Worm (Caenorhabditis elegans) whole organism, mixed stage, embryonic: Measurements from ENCODE around the gene T18D3.1.

Experiments used
- M03D4.4 ChIP-seq: sonication (generic microtip); optimal IDR thresholded peaks from 2 replicates; lab custom pipeline; 2017; ENCODE audit warnings: mild to moderate bottlenecking, missing genetic modification characterization, missing compliant biosample characterization
- bed-3 ChIP-seq: fragments of 200-800 bp; sonication (Bioruptor generic); optimal IDR thresholded peaks from 3 replicates; lab custom pipeline; 2018; ENCODE audit warnings: mild to moderate bottlenecking, missing genetic modification characterization, moderate library complexity, missing compliant biosample characterization
- ces-1 ChIP-seq: fragments of 150-350 bp; optimal IDR thresholded peaks from 2 replicates; lab custom pipeline; 2014; ENCODE audit warnings: missing biosample characterization, missing genetic modification reagents, missing genetic modification characterization
- flh-1 ChIP-seq: fragments of 200-800 bp; sonication (Bioruptor generic); optimal IDR thresholded peaks from 2 replicates; lab custom pipeline; 2018; ENCODE audit warnings: mild to moderate bottlenecking, missing genetic modification characterization, moderate library complexity, missing compliant biosample characterization
- ham-2 ChIP-seq: fragments of 200-800 bp; sonication (Bioruptor generic); optimal IDR thresholded peaks from 2 replicates; lab custom pipeline; 2018; ENCODE audit warnings: mild to moderate bottlenecking, missing genetic modification characterization, missing compliant biosample characterization
- lin-13 ChIP-seq: fragments of 150-350 bp; optimal IDR thresholded peaks from 2 replicates; lab custom pipeline; 2014; ENCODE audit warnings: missing biosample characterization, missing genetic modification characterization
- lin-32 ChIP-seq: fragments of 200-800 bp; sonication (Bioruptor generic); optimal IDR thresholded peaks from 2 replicates; lab custom pipeline; 2018; ENCODE audit warnings: mild to moderate bottlenecking, missing genetic modification characterization, missing compliant biosample characterization
- nhr-28 ChIP-seq: fragments of 150-350 bp; optimal IDR thresholded peaks from 2 replicates; lab custom pipeline; 2014; ENCODE audit warnings: missing biosample characterization, missing genetic modification characterization
- nhr-76 ChIP-seq: sonication (generic microtip); optimal IDR thresholded peaks from 2 replicates; lab custom pipeline; 2017; ENCODE audit warnings: missing biosample characterization, missing genetic modification characterization
- pha-4 ChIP-seq: fragments of 150-350 bp; optimal IDR thresholded peaks from 2 replicates; lab custom pipeline; 2018; ENCODE audit warnings: missing biosample characterization, missing genetic modification reagents, missing genetic modification characterization
- snpc-4 ChIP-seq: fragments of 150-350 bp; optimal IDR thresholded peaks from 2 replicates; lab custom pipeline; 2014; ENCODE audit warnings: missing biosample characterization, missing genetic modification characterization
- sptf-1 ChIP-seq: sonication (generic microtip); optimal IDR thresholded peaks from 2 replicates; lab custom pipeline; 2017; ENCODE audit warnings: mild to moderate bottlenecking, missing genetic modification characterization, moderate library complexity, missing compliant biosample characterization
- ztf-11 ChIP-seq: fragments of 150-350 bp; optimal IDR thresholded peaks from 2 replicates; lab custom pipeline; 2014; ENCODE audit warnings: missing biosample characterization, missing genetic modification characterization

ce11 chrX:12472232-12472631 is 17.7 kb downstream of the T18D3.1 start:
- no peak for TF ChIP-seq snpc-4 (tag; lab: Kevin White, UChicago)
- TF ChIP-seq pha-4 (tag; lab: Kevin White, UChicago), result no peak
- no peak for TF ChIP-seq nhr-28 (tag; lab: Kevin White, UChicago)
- TF ChIP-seq lin-13, result no peak
- no peak for TF ChIP-seq nhr-76 (tag; lab: Kevin White, UChicago)
- TF ChIP-seq ztf-11, result no peak
- TF ChIP-seq ces-1 (GFP tag; lab: Kevin White, UChicago), result no peak
- TF ChIP-seq sptf-1 (tag; lab: Kevin White, UChicago), result no peak
- no peak for TF ChIP-seq bed-3 (GFP tag; lab: Kevin White, UChicago)
- TF ChIP-seq flh-1 (GFP tag; lab: Kevin White, UChicago), result no peak
- TF ChIP-seq ham-2 (GFP tag; lab: Kevin White, UChicago), result no peak
- TF ChIP-seq lin-32 (GFP tag; lab: Kevin White, UChicago), result no peak
- no peak for TF ChIP-seq M03D4.4 (tag; lab: Kevin White, UChicago)
